Worm (Caenorhabditis elegans): ENCODE results near the gene dpy-9.
A peak's percentile ranks its signal among the peaks of the same experiment; 100 is the strongest.

Gene dpy-9

ce11 chrIV:255379-255857 lies 3.6 kb downstream of the dpy-9 start, which contains the start of gene rcat-1:
Gene rcat-1, minus strand, starts transcription at chrIV:255429.
- TF ChIP-seq nhr-77 (tag; optimal IDR thresholded peaks at IDR 0.05): no peak
- peak; percentile 19 for TF ChIP-seq F13H6.1 (tag; optimal IDR thresholded peaks at IDR 0.05)
- no peak for TF ChIP-seq elt-3 (tag; optimal IDR thresholded peaks at IDR 0.05)
- no peak for TF ChIP-seq unc-62 (GFP tag; optimal IDR thresholded peaks at IDR 0.05)
- peak; percentile 83 for TF ChIP-seq crh-2 (tag; optimal IDR thresholded peaks at IDR 0.05)
- peak; percentile 61 for TF ChIP-seq fos-1 (tag; optimal IDR thresholded peaks at IDR 0.05)
- peak; percentile 8 for TF ChIP-seq egl-27 (tag; optimal IDR thresholded peaks at IDR 0.05)
- peak; percentile 63 for TF ChIP-seq sma-3 (GFP tag; optimal IDR thresholded peaks at IDR 0.05)
- TF ChIP-seq nhr-237 (tag; optimal IDR thresholded peaks at IDR 0.05): peak; percentile 7
- TF ChIP-seq ama-1 (optimal IDR thresholded peaks at IDR 0.05): no peak
- peak; percentile 53 for TF ChIP-seq ztf-4 (tag; optimal IDR thresholded peaks at IDR 0.05)
- no peak for TF ChIP-seq alr-1 (tag; optimal IDR thresholded peaks at IDR 0.05)
- TF ChIP-seq C34F6.9 (tag; optimal IDR thresholded peaks at IDR 0.05): peak; percentile 91
- peak; percentile 52 to 91 for TF ChIP-seq lsy-2 (tag; optimal IDR thresholded peaks at IDR 0.05)
- TF ChIP-seq sem-4 (tag; optimal IDR thresholded peaks at IDR 0.05): peak; percentile 44
- peak; percentile 72 for TF ChIP-seq nhr-25 (tag; optimal IDR thresholded peaks at IDR 0.05)
- TF ChIP-seq gmeb-1 (tag; optimal IDR thresholded peaks at IDR 0.05): peak; percentile 94
- peak; percentile 64 for TF ChIP-seq sma-9 (GFP tag; optimal IDR thresholded peaks at IDR 0.05)
- TF ChIP-seq sma-9 (tag; optimal IDR thresholded peaks at IDR 0.05): no peak
- TF ChIP-seq dmd-4 (tag; optimal IDR thresholded peaks at IDR 0.05): no peak
- peak; percentile 25 for TF ChIP-seq ZK546.5 (tag; optimal IDR thresholded peaks at IDR 0.05)
- TF ChIP-seq nhr-129 (tag; optimal IDR thresholded peaks at IDR 0.05): peak; percentile 80
- TF ChIP-seq unc-55 (GFP tag; optimal IDR thresholded peaks at IDR 0.05): peak; percentile 99
- TF ChIP-seq nhr-21 (tag; optimal IDR thresholded peaks at IDR 0.05): peak; percentile 75
- TF ChIP-seq elt-1 (tag; optimal IDR thresholded peaks at IDR 0.05): no peak
- TF ChIP-seq ceh-82 (tag; optimal IDR thresholded peaks at IDR 0.05): peak; percentile 53
- TF ChIP-seq lin-13 (GFP tag; optimal IDR thresholded peaks at IDR 0.05): peak; percentile 92
- peak; percentile 9 for TF ChIP-seq mab-5 (tag; optimal IDR thresholded peaks at IDR 0.05)
- TF ChIP-seq lin-11 (tag; optimal IDR thresholded peaks at IDR 0.05): peak; percentile 85
- peak in 1 of 2 experiments; percentile 17 for TF ChIP-seq mdl-1 (tag; optimal IDR thresholded peaks at IDR 0.05)

- TF ChIP-seq mab-5 (tag; optimal IDR thresholded peaks at IDR 0.05) (no peak), crh-2 (tag; optimal IDR thresholded peaks at IDR 0.05) (no peak), ceh-82 (tag; optimal IDR thresholded peaks at IDR 0.05) (no peak), elt-3 (tag; optimal IDR thresholded peaks at IDR 0.05) (no peak), F13H6.1 (tag; optimal IDR thresholded peaks at IDR 0.05) (no peak), nhr-6 (tag; optimal IDR thresholded peaks at IDR 0.05) (no peak), lin-39 (tag; optimal IDR thresholded peaks at IDR 0.05) (no peak), peb-1 (tag; optimal IDR thresholded peaks at IDR 0.05) (no peak), lin-11 (tag; optimal IDR thresholded peaks at IDR 0.05) (no peak), lsy-2 (tag; optimal IDR thresholded peaks at IDR 0.05) (no peak), ztf-11 (tag; optimal IDR thresholded peaks at IDR 0.05) (no peak), gmeb-1 (tag; optimal IDR thresholded peaks at IDR 0.05) (no peak), lin-13 (GFP tag; optimal IDR thresholded peaks at IDR 0.05) (no peak), nhr-12 (tag; optimal IDR thresholded peaks at IDR 0.05) (no peak), nhr-21 (tag; optimal IDR thresholded peaks at IDR 0.05) (no peak), ztf-4 (tag; optimal IDR thresholded peaks at IDR 0.05) (no peak), elt-1 (tag; optimal IDR thresholded peaks at IDR 0.05) (no peak)
Measured at ce11 chrIV:252454-252853, 6.5 kb downstream of the dpy-9 start, which contains the start of gene grl-19. Gene grl-19, minus strand, starts transcription at chrIV:252554.

ce11 chrIV:247494-247893 lies 11.5 kb downstream of the dpy-9 start:
- TF ChIP-seq unc-39 (tag; optimal IDR thresholded peaks at IDR 0.05) (no peak), nhr-10 (tag; optimal IDR thresholded peaks at IDR 0.05) (no peak), sem-4 (tag; optimal IDR thresholded peaks at IDR 0.05) (no peak), nhr-6 (tag; optimal IDR thresholded peaks at IDR 0.05) (peak; percentile 65), sma-3 (GFP tag; optimal IDR thresholded peaks at IDR 0.05) (peak; percentile 79), zag-1 (tag; optimal IDR thresholded peaks at IDR 0.05) (no peak), nhr-129 (tag; optimal IDR thresholded peaks at IDR 0.05) (peak; percentile 48), unc-62 (GFP tag; optimal IDR thresholded peaks at IDR 0.05) (no peak), ceh-82 (tag; optimal IDR thresholded peaks at IDR 0.05) (no peak), nhr-21 (tag; optimal IDR thresholded peaks at IDR 0.05) (peak; percentile 80), ztf-11 (tag; optimal IDR thresholded peaks at IDR 0.05) (no peak), mbf-1 (tag; optimal IDR thresholded peaks at IDR 0.05) (no peak), ama-1 (optimal IDR thresholded peaks at IDR 0.05) (no peak), gmeb-1 (tag; optimal IDR thresholded peaks at IDR 0.05) (peak; percentile 56), aly-2 (tag; optimal IDR thresholded peaks at IDR 0.05) (no peak), peb-1 (tag; optimal IDR thresholded peaks at IDR 0.05) (no peak), nhr-77 (tag; optimal IDR thresholded peaks at IDR 0.05) (no peak), lin-39 (tag; optimal IDR thresholded peaks at IDR 0.05) (no peak), R02D3.7 (tag; optimal IDR thresholded peaks at IDR 0.05) (no peak), ceh-16 (tag; optimal IDR thresholded peaks at IDR 0.05) (no peak), nhr-12 (tag; optimal IDR thresholded peaks at IDR 0.05) (no peak), fos-1 (tag; optimal IDR thresholded peaks at IDR 0.05) (peak; percentile 52), alr-1 (tag; optimal IDR thresholded peaks at IDR 0.05) (no peak), mab-5 (tag; optimal IDR thresholded peaks at IDR 0.05) (peak; percentile 40), blmp-1 (tag; optimal IDR thresholded peaks at IDR 0.05; ENCODE audit: insufficient read depth) (peak; percentile 73), dmd-4 (tag; optimal IDR thresholded peaks at IDR 0.05) (no peak), ztf-1 (GFP tag; conservative IDR thresholded peaks at IDR 0.05) (no peak), crh-2 (tag; optimal IDR thresholded peaks at IDR 0.05) (peak; percentile 56), lin-13 (GFP tag; optimal IDR thresholded peaks at IDR 0.05) (no peak), F13H6.1 (tag; optimal IDR thresholded peaks at IDR 0.05) (no peak), Y55F3AM.14 (GFP tag; optimal IDR thresholded peaks at IDR 0.05) (no peak), sma-9 (GFP tag; optimal IDR thresholded peaks at IDR 0.05) (peak; percentile 86), sma-9 (tag; optimal IDR thresholded peaks at IDR 0.05) (no peak), lin-11 (tag; optimal IDR thresholded peaks at IDR 0.05) (no peak), lsy-2 (tag; optimal IDR thresholded peaks at IDR 0.05) (no peak), nhr-25 (tag; optimal IDR thresholded peaks at IDR 0.05) (peak; percentile 75), egl-27 (tag; optimal IDR thresholded peaks at IDR 0.05) (no peak)
